Worm (Caenorhabditis elegans): ENCODE measurements around the gene rib-2.
A peak's percentile ranks its signal among the peaks of the same experiment; 100 is the strongest.

Gene rib-2

ce11 chrIII:10714541-10714940, 28.1 kb upstream of the rib-2 start (continued):
- TF ChIP-seq B0019.2 (GFP tag; conservative IDR thresholded peaks at IDR 0.05) (no peak), F55B11.4 (tag; optimal IDR thresholded peaks at IDR 0.05; ENCODE audit: borderline replicate concordance, insufficient read depth) (no peak), repo-1 (tag; optimal IDR thresholded peaks at IDR 0.05) (peak; percentile 6), fkh-3 (tag; optimal IDR thresholded peaks at IDR 0.05) (no peak), let-526 (GFP tag; IDR thresholded peaks at IDR 0.05) (0 out of 2 replicates have a peak, but pooled peaks have one; percentile 15), K11D2.4 (GFP tag; IDR thresholded peaks at IDR 0.05) (0 out of 2 replicates have a peak, but pooled peaks have one; percentile 24), unc-130 (GFP tag; optimal IDR thresholded peaks at IDR 0.05) (no peak), hmg-20 (GFP tag; IDR thresholded peaks at IDR 0.05) (no peak), cebp-2 (GFP tag; IDR thresholded peaks at IDR 0.05) (no peak)

DNA sequence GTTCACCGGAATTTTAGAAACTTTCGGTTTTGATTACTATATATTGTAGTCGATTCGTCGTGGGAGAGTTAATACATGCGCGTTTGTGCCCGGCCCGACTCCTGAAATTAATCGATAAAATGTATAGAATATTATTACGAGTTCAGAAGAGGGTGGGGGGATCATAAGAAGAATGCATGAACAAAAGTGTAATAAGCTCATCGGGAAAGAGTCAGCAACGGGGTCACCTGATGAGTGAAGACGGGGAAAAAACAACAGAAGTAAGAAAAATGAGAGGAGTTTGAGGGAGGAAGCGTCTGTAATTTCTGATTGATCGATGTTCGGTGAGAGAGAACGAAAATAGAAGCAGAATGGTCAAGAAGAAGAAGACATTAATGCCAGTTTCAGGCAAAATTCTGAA, 26.5 kb upstream of the rib-2 start, which contains the start of gene W09D10.4:
W09D10.4 (minus strand) TSS at position 101 of the 400 bp plus-strand sequence.
- TF ChIP-seq aptf-2 (GFP tag; conservative IDR thresholded peaks at IDR 0.05) (no peak), cebp-1 (GFP tag; IDR thresholded peaks at IDR 0.05) (no peak), cebp-1 (tag; optimal IDR thresholded peaks at IDR 0.05) (peak; percentile 4), chd-7 (tag; optimal IDR thresholded peaks at IDR 0.05) (no peak), B0261.1 (tag; optimal IDR thresholded peaks at IDR 0.05) (no peak), sdz-38 (tag; optimal IDR thresholded peaks at IDR 0.05) (no peak), ztf-28 (GFP tag; IDR thresholded peaks at IDR 0.05) (no peak)

- TF ChIP-seq snpc-4 (GFP tag; optimal IDR thresholded peaks at IDR 0.05) (no peak), snpc-4 (tag; optimal IDR thresholded peaks at IDR 0.05) (peak in 2 of 4 experiments; percentile 4 to 19), dpl-1 (GFP tag; optimal IDR thresholded peaks at IDR 0.05) (no peak), Y53F4B.3 (GFP tag; IDR thresholded peaks at IDR 0.05) (no peak), tlf-1 (GFP tag; optimal IDR thresholded peaks at IDR 0.05) (peak; percentile 24), C06A6.2 (GFP tag; conservative IDR thresholded peaks at IDR 0.05) (peak; percentile 53; the same call in 1 of the 2 replicates), nfya-2 (GFP tag; IDR thresholded peaks at IDR 0.05) (no peak), ceh-40 (GFP tag; IDR thresholded peaks at IDR 0.05) (0 out of 2 replicates have a peak, but pooled peaks have one; percentile 37), K12H6.12 (tag; optimal IDR thresholded peaks at IDR 0.05) (no peak), ztf-3 (GFP tag; optimal IDR thresholded peaks at IDR 0.05) (no peak), nfyb-1 (GFP tag; IDR thresholded peaks at IDR 0.05) (peak; percentile 80), madf-8 (GFP tag; conservative IDR thresholded peaks at IDR 0.05) (no peak), die-1 (tag; optimal IDR thresholded peaks at IDR 0.05) (peak; percentile 45), mcd-1 (GFP tag; IDR thresholded peaks at IDR 0.05) (peak; percentile 6; the same call in 1 of the 2 replicates), lin-40 (tag; optimal IDR thresholded peaks at IDR 0.05) (peak; percentile 83), ZK185.1 (tag; optimal IDR thresholded peaks at IDR 0.05; ENCODE audit: poor library complexity, severe bottlenecking) (peak; percentile 69), ztf-18 (tag; optimal IDR thresholded peaks at IDR 0.05) (peak; percentile 3), atf-7 (tag; optimal IDR thresholded peaks at IDR 0.05) (peak; percentile 96), ztf-26 (tag; optimal IDR thresholded peaks at IDR 0.05) (peak; percentile 65), tbp1 (GFP tag; optimal IDR thresholded peaks at IDR 0.05) (peak; percentile 43), somi-1 (GFP tag; optimal IDR thresholded peaks at IDR 0.05) (peak; percentile 89), madf-10 (tag; optimal IDR thresholded peaks at IDR 0.05) (peak; percentile 41), attf-5 (GFP tag; optimal IDR thresholded peaks at IDR 0.05) (peak; percentile 46), pbrm-1 (GFP tag; IDR thresholded peaks at IDR 0.05) (0 out of 2 replicates have a peak, but pooled peaks have one; percentile 7), dox-1 (GFP tag; IDR thresholded peaks at IDR 0.05) (peak; percentile 57; the same call in 1 of the 2 replicates), F33H1.4 (GFP tag; IDR thresholded peaks at IDR 0.05) (no peak), hmg-1.2 (GFP tag; IDR thresholded peaks at IDR 0.05) (no peak), let-607 (tag; optimal IDR thresholded peaks at IDR 0.05) (peak in 1 of 2 experiments; percentile 6), lin-26 (GFP tag; IDR thresholded peaks at IDR 0.05) (peak; percentile 40; the same call in 1 of the 2 replicates), F22D6.2 (tag; optimal IDR thresholded peaks at IDR 0.05) (peak; percentile 65), efl-1 (GFP tag; optimal IDR thresholded peaks at IDR 0.05) (no peak)
Observed at ce11 chrIII:10717479-10717878, 25.1 kb upstream of the rib-2 start.

All from whole organism, young adult.